Fruit fly (Drosophila melanogaster): Measurements from ENCODE around the gene Cmpk.

Cmpk gene

dm6 chr3R:26103440-26103839 lies 48.2 kb upstream of the Cmpk start (continued):
- no peak for TF ChIP-seq CG11085 (GFP tag; IDR thresholded peaks at IDR 0.05)
- TF ChIP-seq CG10462 (GFP tag; optimal IDR thresholded peaks at IDR 0.05) = no peak
- no peak for TF ChIP-seq HmgD (GFP tag; optimal IDR thresholded peaks at IDR 0.05)
- no peak for TF ChIP-seq CG12769 (tag; optimal IDR thresholded peaks at IDR 0.05)
- no peak for TF ChIP-seq CG10654 (GFP tag; optimal IDR thresholded peaks at IDR 0.05)
- no peak for TF ChIP-seq Abd-B (GFP tag; optimal IDR thresholded peaks at IDR 0.05)
- TF ChIP-seq trh (GFP tag; optimal IDR thresholded peaks at IDR 0.05) = no peak
- no peak for TF ChIP-seq kni (GFP tag; optimal IDR thresholded peaks at IDR 0.05)
- no peak for TF ChIP-seq Lim3 (GFP tag; IDR thresholded peaks at IDR 0.05)
- no peak for TF ChIP-seq CG6813 (GFP tag; optimal IDR thresholded peaks at IDR 0.05)
- no peak for TF ChIP-seq CG16779 (GFP tag; IDR thresholded peaks at IDR 0.05)
- TF ChIP-seq nmo (GFP tag; optimal IDR thresholded peaks at IDR 0.05) = peak; percentile 6

DNA sequence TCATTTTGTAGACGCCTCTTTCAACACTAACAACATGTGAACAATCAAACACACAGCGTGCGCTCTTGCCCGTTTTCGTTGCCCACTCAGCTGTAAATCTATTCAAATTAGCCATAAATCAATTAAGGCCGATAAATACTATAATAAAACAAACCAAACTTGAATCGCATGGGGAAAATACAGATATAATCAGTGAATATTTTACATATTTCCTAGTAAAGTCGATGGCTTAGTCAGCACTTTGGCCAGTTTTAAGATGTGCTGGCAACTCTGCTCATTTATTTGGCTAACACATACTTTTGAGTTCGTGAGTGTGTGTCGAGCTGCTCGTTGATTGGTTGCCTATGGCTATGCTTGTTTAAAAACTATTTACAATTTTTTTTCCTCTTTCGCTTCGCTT lies 44.0 kb upstream of the Cmpk start:
- TF ChIP-seq CG9609 (GFP tag; optimal IDR thresholded peaks at IDR 0.05) (no peak), Aef1 (GFP tag; IDR thresholded peaks at IDR 0.05) (0 out of 3 replicates have a peak, but pooled peaks have one; percentile 6), CG11247 (GFP tag; IDR thresholded peaks at IDR 0.05) (no peak), CG4404 (GFP tag; IDR thresholded peaks at IDR 0.05) (no peak), luna (GFP tag; optimal IDR thresholded peaks at IDR 0.05) (no peak), H15 (GFP tag; IDR thresholded peaks at IDR 0.05) (no peak), D (optimal IDR thresholded peaks at IDR 0.05) (peak; percentile 54), D (GFP tag; optimal IDR thresholded peaks at IDR 0.05) (no peak), CG9215 (GFP tag; IDR thresholded peaks at IDR 0.05) (no peak), cad (GFP tag; optimal IDR thresholded peaks at IDR 0.05) (peak; percentile 36), CG10321 (GFP tag; IDR thresholded peaks at IDR 0.05) (no peak), danr (GFP tag; IDR thresholded peaks at IDR 0.05) (no peak), Drgx (GFP tag; IDR thresholded peaks at IDR 0.05) (peak; percentile 27; the same call in 1 of the 2 replicates), ems (GFP tag; optimal IDR thresholded peaks at IDR 0.05) (no peak), Bteb2 (GFP tag; optimal IDR thresholded peaks at IDR 0.05) (peak; percentile 38), mld (GFP tag; IDR thresholded peaks at IDR 0.05; ENCODE audit: partially characterized antibody) (no peak), tup (GFP tag; optimal IDR thresholded peaks at IDR 0.05) (no peak), h (optimal IDR thresholded peaks at IDR 0.05) (no peak), corto (GFP tag; optimal IDR thresholded peaks at IDR 0.05) (no peak), Pdp1 (GFP tag; optimal IDR thresholded peaks at IDR 0.05) (peak in 1 of 2 experiments; percentile 3), pnt (GFP tag; optimal IDR thresholded peaks at IDR 0.05) (peak; percentile 15), Rfx (GFP tag; IDR thresholded peaks at IDR 0.05) (peak; percentile 6; the same call in 1 of the 2 replicates), CG31441 (GFP tag; IDR thresholded peaks at IDR 0.05) (peak; percentile 7; the same call in 1 of the 2 replicates), Ets65A (GFP tag) (peak; percentile 45), CG12769 (tag; optimal IDR thresholded peaks at IDR 0.05) (peak; percentile 61), salm (tag; optimal IDR thresholded peaks at IDR 0.05) (no peak), CG13624 (GFP tag; optimal IDR thresholded peaks at IDR 0.05) (peak; percentile 5), az2 (GFP tag; optimal IDR thresholded peaks at IDR 0.05) (no peak), bcd (GFP tag; optimal IDR thresholded peaks at IDR 0.05) (no peak), hbn (GFP tag; IDR thresholded peaks at IDR 0.05; ENCODE audit: partially characterized antibody) (no peak), Taf1 (GFP tag; IDR thresholded peaks at IDR 0.05) (no peak), da (GFP tag; optimal IDR thresholded peaks at IDR 0.05) (no peak), CG7372 (GFP tag; IDR thresholded peaks at IDR 0.05) (0 out of 2 replicates have a peak, but pooled peaks have one; percentile 0), grn (GFP tag; optimal IDR thresholded peaks at IDR 0.05) (peak; percentile 23), CG10274 (GFP tag; optimal IDR thresholded peaks at IDR 0.05) (no peak), HLH54F (GFP tag; optimal IDR thresholded peaks at IDR 0.05) (peak; percentile 33), CG2120 (GFP tag; optimal IDR thresholded peaks at IDR 0.05) (peak; percentile 41), CG8290 (GFP tag; optimal IDR thresholded peaks at IDR 0.05) (no peak), CG8290 (tag; optimal IDR thresholded peaks at IDR 0.05) (peak in 1 of 2 experiments; percentile 40), sqz (GFP tag; optimal IDR thresholded peaks at IDR 0.05) (peak; percentile 61), her (GFP tag; optimal IDR thresholded peaks at IDR 0.05) (peak; percentile 23), zfh2 (GFP tag; optimal IDR thresholded peaks at IDR 0.05) (peak; percentile 23)

All from whole organism, embryonic.